Worm (Caenorhabditis elegans): ENCODE measurements around the gene Y46D2A.2.

- TF ChIP-seq him-1 (tag; optimal IDR thresholded peaks at IDR 0.05) (no peak), W03F9.2 (tag; optimal IDR thresholded peaks at IDR 0.05) (no peak), dao-5 (tag; optimal IDR thresholded peaks at IDR 0.05) (no peak)
Observed at ce11 chrII:3313442-3313841, 9.6 kb downstream of the Y46D2A.2 start, which contains the start of gene F39E9.6.

Measured in whole organism, L4/young adult.